Worm (Caenorhabditis elegans): ENCODE data around the gene cni-1.

- no peak for TF ChIP-seq nhr-237 (tag; optimal IDR thresholded peaks at IDR 0.05)
- TF ChIP-seq elt-1 (tag; optimal IDR thresholded peaks at IDR 0.05; ENCODE audit: borderline replicate concordance, insufficient read depth): no peak
- no peak for TF ChIP-seq lin-13 (tag; optimal IDR thresholded peaks at IDR 0.05)
Measured at ce11 chrV:13173718-13174117, 6.4 kb upstream of the cni-1 start.

All from whole organism, mixed stage, embryonic.